Worm (Caenorhabditis elegans) whole organism, L4 larva: ENCODE measurements around the gene C17C3.3.

ENCODE experiments used
- D1046.2 ChIP-seq: fragments of 200-800 bp; sonication (Bioruptor generic); IDR thresholded peaks from 2 replicates; pipeline ENCODE4 v1.3.6; 2022; ENCODE audit warnings: missing genetic modification characterization, missing compliant biosample characterization
- F26F4.8 ChIP-seq: fragments of 200-800 bp; sonication (Bioruptor generic); conservative IDR thresholded peaks from 2 replicates; pipeline ENCODE4 v1.3.6; 2022; ENCODE audit warnings: missing genetic modification characterization, missing compliant biosample characterization
- F37D6.2 ChIP-seq: sonication (generic microtip); optimal IDR thresholded peaks from 2 replicates; lab custom pipeline; 2016; ENCODE audit warnings: mild to moderate bottlenecking, missing genetic modification characterization, missing compliant biosample characterization
- Y105C5A.15 ChIP-seq: fragments of 200-800 bp; sonication (Bioruptor generic); IDR thresholded peaks from 2 replicates; pipeline ENCODE4 v1.3.6; 2022; ENCODE audit warnings: missing genetic modification characterization, missing compliant biosample characterization
- arid-1 ChIP-seq: fragments of 200-800 bp; sonication (Bioruptor generic); conservative IDR thresholded peaks from 2 replicates; pipeline ENCODE4 v1.3.6; 2022; ENCODE audit warnings: missing genetic modification reagents, missing genetic modification characterization, missing compliant biosample characterization
- attf-4 ChIP-seq: sonication (generic microtip); optimal IDR thresholded peaks from 3 replicates; lab custom pipeline; 2017; ENCODE audit warnings: missing biosample characterization, missing genetic modification characterization
- ceh-20 ChIP-seq: fragments of 200-800 bp; sonication (Bioruptor generic); IDR thresholded peaks from 2 replicates; pipeline ENCODE4 v1.3.6; 2022; ENCODE audit warnings: missing genetic modification reagents, missing genetic modification characterization, missing compliant biosample characterization
- ceh-32 ChIP-seq: sonication (generic microtip); optimal IDR thresholded peaks from 2 replicates; lab custom pipeline; 2016; ENCODE audit warnings: mild to moderate bottlenecking, missing genetic modification characterization, missing compliant biosample characterization; ENCODE audit not compliant: poor library complexity
- ceh-62 ChIP-seq: sonication (generic microtip); optimal IDR thresholded peaks from 2 replicates; lab custom pipeline; 2017; ENCODE audit warnings: missing biosample characterization, missing genetic modification characterization
- ces-1 ChIP-seq: fragments of 150-350 bp; sonication (generic microtip); optimal IDR thresholded peaks from 4 replicates; lab custom pipeline; 2014; ENCODE audit warnings: missing biosample characterization, missing genetic modification reagents, missing genetic modification characterization
- ctbp-1 ChIP-seq: fragments of 200-800 bp; sonication (Bioruptor generic); IDR thresholded peaks from 2 replicates; pipeline ENCODE4 v1.3.6; 2022; ENCODE audit warnings: missing genetic modification reagents, missing genetic modification characterization, missing compliant biosample characterization
- daf-16 ChIP-seq, 3 experiments: sonication (generic microtip); optimal IDR thresholded peaks; 2 replicates each; lab custom pipeline; 2016 to 2017; ENCODE audit warnings: missing genetic modification characterization in 3 of 3, missing genetic modification reagents in 3 of 3, mild to moderate bottlenecking in 2 of 3, missing compliant biosample characterization in 2 of 3, missing biosample characterization in 1 of 3, moderate library complexity in 1 of 3
- daf-19 ChIP-seq: fragments of 200-800 bp; sonication (Bioruptor generic); conservative IDR thresholded peaks from 2 replicates; pipeline ENCODE4 v1.3.6; 2022; ENCODE audit warnings: missing genetic modification characterization, missing compliant biosample characterization
- dmd-6 ChIP-seq: fragments of 200-800 bp; sonication (Bioruptor generic); IDR thresholded peaks from 2 replicates; pipeline ENCODE4 v1.3.6; 2022; ENCODE audit warnings: missing genetic modification reagents, missing genetic modification characterization, missing compliant biosample characterization
- dmd-9 ChIP-seq: fragments of 200-800 bp; sonication (Bioruptor generic); IDR thresholded peaks from 2 replicates; pipeline ENCODE4 v1.3.6; 2022; ENCODE audit warnings: missing genetic modification reagents, missing genetic modification characterization, missing compliant biosample characterization
- duxl-1 ChIP-seq: sonication (generic microtip); optimal IDR thresholded peaks from 2 replicates; lab custom pipeline; 2016; ENCODE audit warnings: mild to moderate bottlenecking, missing genetic modification characterization, moderate library complexity, missing compliant biosample characterization; ENCODE audit not compliant: poor library complexity
- dve-1 ChIP-seq: sonication (generic microtip); optimal IDR thresholded peaks from 2 replicates; lab custom pipeline; 2017; ENCODE audit warnings: antibody characterized with exemption, mild to moderate bottlenecking, missing genetic modification characterization, missing compliant biosample characterization; ENCODE audit not compliant: insufficient read depth
- fos-1 ChIP-seq: fragments of 150-350 bp; optimal IDR thresholded peaks from 2 replicates; lab custom pipeline; 2014; ENCODE audit warnings: missing biosample characterization, missing genetic modification characterization
- gei-8 ChIP-seq: fragments of 200-800 bp; sonication (Bioruptor generic); optimal IDR thresholded peaks from 2 replicates; lab custom pipeline; 2018; ENCODE audit warnings: mild to moderate bottlenecking, missing genetic modification characterization, missing compliant biosample characterization
- hlh-30 ChIP-seq: sonication (generic microtip); optimal IDR thresholded peaks from 2 replicates; lab custom pipeline; 2017; ENCODE audit warnings: antibody characterized with exemption, mild to moderate bottlenecking, missing genetic modification characterization, missing compliant biosample characterization; ENCODE audit not compliant: insufficient read depth
- lin-29 ChIP-seq: fragments of 200-800 bp; sonication (Bioruptor generic); IDR thresholded peaks from 2 replicates; pipeline ENCODE4 v1.3.6; 2022; ENCODE audit warnings: missing genetic modification reagents, missing genetic modification characterization, missing compliant biosample characterization
- lin-39 ChIP-seq: fragments of 150-350 bp; optimal IDR thresholded peaks from 2 replicates; lab custom pipeline; 2014; ENCODE audit warnings: missing biosample characterization, missing genetic modification reagents, missing genetic modification characterization
- lir-3 ChIP-seq: sonication (generic microtip); optimal IDR thresholded peaks from 2 replicates; lab custom pipeline; 2016; ENCODE audit warnings: mild to moderate bottlenecking, missing genetic modification characterization, missing compliant biosample characterization
- lsy-2 ChIP-seq, 2 experiments: fragments of 150-350 bp in 1 of 2; sonication (generic microtip) in 1 of 2; optimal IDR thresholded peaks; 2 replicates each; lab custom pipeline; 2014 to 2017; ENCODE audit warnings: missing biosample characterization in 2 of 2, missing genetic modification characterization in 2 of 2
- madf-5 ChIP-seq, 2 experiments: fragments of 200-800 bp; sonication (Bioruptor generic); IDR thresholded peaks; 2 replicates each; pipeline ENCODE4 v1.3.6; 2022; ENCODE audit warnings: missing compliant biosample characterization in 2 of 2, missing genetic modification characterization in 2 of 2
- madf-9 ChIP-seq: fragments of 200-800 bp; sonication (Bioruptor generic); conservative IDR thresholded peaks from 2 replicates; pipeline ENCODE4 v1.3.6; 2022; ENCODE audit warnings: missing genetic modification reagents, missing genetic modification characterization, missing compliant biosample characterization
- mep-1 ChIP-seq: fragments of 150-350 bp; sonication (generic microtip); optimal IDR thresholded peaks from 3 replicates; lab custom pipeline; 2014; ENCODE audit warnings: missing biosample characterization, missing genetic modification characterization
- nhr-111 ChIP-seq: fragments of 200-800 bp; sonication (Bioruptor generic); optimal IDR thresholded peaks from 2 replicates; lab custom pipeline; 2018; ENCODE audit warnings: mild to moderate bottlenecking, missing genetic modification characterization, missing compliant biosample characterization
- nhr-237 ChIP-seq: sonication (generic microtip); optimal IDR thresholded peaks from 2 replicates; lab custom pipeline; 2017; ENCODE audit warnings: missing biosample characterization, missing genetic modification characterization
- nhr-25 ChIP-seq: sonication (generic microtip); optimal IDR thresholded peaks from 2 replicates; lab custom pipeline; 2017; ENCODE audit warnings: missing genetic modification characterization, mild to moderate bottlenecking, missing compliant biosample characterization, antibody characterized with exemption, moderate library complexity, borderline replicate concordance; ENCODE audit not compliant: insufficient read depth
- nhr-28 ChIP-seq: fragments of 150-350 bp; optimal IDR thresholded peaks from 2 replicates; lab custom pipeline; 2014; ENCODE audit warnings: missing biosample characterization, missing genetic modification characterization
- nhr-48 ChIP-seq: sonication (generic microtip); optimal IDR thresholded peaks from 2 replicates; lab custom pipeline; 2016; ENCODE audit warnings: mild to moderate bottlenecking, missing genetic modification characterization, missing compliant biosample characterization
- php-3 ChIP-seq: fragments of 200-800 bp; sonication (Bioruptor generic); IDR thresholded peaks from 2 replicates; pipeline ENCODE4 v1.3.6; 2022; ENCODE audit warnings: missing genetic modification reagents, missing genetic modification characterization, missing compliant biosample characterization
- pqm-1 ChIP-seq: sonication (generic microtip); optimal IDR thresholded peaks from 2 replicates; lab custom pipeline; 2017; ENCODE audit warnings: missing biosample characterization, missing genetic modification characterization
- snpc-4 ChIP-seq: fragments of 150-350 bp; optimal IDR thresholded peaks from 2 replicates; lab custom pipeline; 2014; ENCODE audit warnings: missing biosample characterization, missing genetic modification characterization
- spr-1 ChIP-seq: sonication (generic microtip); optimal IDR thresholded peaks from 2 replicates; lab custom pipeline; 2016; ENCODE audit warnings: mild to moderate bottlenecking, missing genetic modification characterization, missing compliant biosample characterization
- unc-62 ChIP-seq, 3 experiments: fragments of 150-350 bp in 1 of 3; sonication (generic microtip); optimal IDR thresholded peaks in 2 of 3; peaks in 1 of 3; 1 replicate in 1 of 3; 2 replicates in 2 of 3; lab custom pipeline; 2014 to 2017; ENCODE audit warnings: missing biosample characterization in 3 of 3, missing genetic modification characterization in 3 of 3, missing genetic modification reagents in 3 of 3, missing genotype in 1 of 3
- zag-1 ChIP-seq: fragments of 150-350 bp; optimal IDR thresholded peaks from 2 replicates; lab custom pipeline; 2014; ENCODE audit warnings: missing biosample characterization, missing genetic modification characterization
- zfp-2 ChIP-seq: sonication (generic microtip); optimal IDR thresholded peaks from 2 replicates; lab custom pipeline; 2016; ENCODE audit warnings: mild to moderate bottlenecking, missing genetic modification characterization, missing compliant biosample characterization
- zip-2 ChIP-seq: fragments of 150-350 bp; optimal IDR thresholded peaks from 2 replicates; lab custom pipeline; 2014; ENCODE audit warnings: missing biosample characterization, missing genetic modification characterization

The C17C3.3 gene

ce11 chrII:5543476-5544144 is 17.9 kb upstream of the C17C3.3 start (continued):
- TF ChIP-seq lin-29 = peak; percentile 91
- TF ChIP-seq ces-1 = peak; percentile 93
- TF ChIP-seq Y105C5A.15 = peak; percentile 83
- TF ChIP-seq arid-1 = peak; percentile 96
- TF ChIP-seq pqm-1 (tag; lab: Kevin White, UChicago) = peak; percentile 67
- peak; percentile 94 for TF ChIP-seq madf-9 (GFP tag; lab: Robert Waterston, UW)
- no peak for TF ChIP-seq ceh-62 (tag; lab: Kevin White, UChicago)
- TF ChIP-seq ceh-20 (GFP tag; lab: Robert Waterston, UW) = peak; percentile 97
- peak; percentile 92 for TF ChIP-seq zip-2 (tag; lab: Kevin White, UChicago)
- peak; percentile 98 for TF ChIP-seq dmd-9 (GFP tag; lab: Robert Waterston, UW)
- peak; percentile 98 for TF ChIP-seq dmd-6
- peak; percentile 95 for TF ChIP-seq nhr-28 (tag; lab: Kevin White, UChicago)
- peak; percentile 99 for TF ChIP-seq dve-1 (tag; lab: Kevin White, UChicago)
- peak; percentile 94 for TF ChIP-seq hlh-30 (tag; lab: Kevin White, UChicago)
- peak; percentile 95 for TF ChIP-seq gei-8 (GFP tag; lab: Kevin White, UChicago)
- TF ChIP-seq php-3 (GFP tag; lab: Robert Waterston, UW) = peak; percentile 86
- TF ChIP-seq nhr-237 = peak; percentile 65
- peak; percentile 96 for TF ChIP-seq F37D6.2 (tag; lab: Kevin White, UChicago)
- TF ChIP-seq madf-5 (GFP tag; IDR thresholded peaks at IDR 0.05; lab: Robert Waterston, UW) = peak in 1 of 2 experiments; percentile 33; a peak in 1 of 4 replicates
- TF ChIP-seq spr-1 = peak; percentile 97
- TF ChIP-seq nhr-48 (tag; lab: Kevin White, UChicago) = peak; percentile 95
- TF ChIP-seq attf-4 (tag; lab: Kevin White, UChicago) = peak; percentile 63
- TF ChIP-seq fos-1 (tag; lab: Kevin White, UChicago) = peak; percentile 77
- peak; percentile 87 for TF ChIP-seq lir-3
- peak; percentile 89 for TF ChIP-seq ceh-32 (tag; lab: Kevin White, UChicago)
- peak; percentile 95 for TF ChIP-seq daf-19 (GFP tag; lab: Robert Waterston, UW)
- TF ChIP-seq ctbp-1 (GFP tag; lab: Robert Waterston, UW) = peak; percentile 99
- peak; percentile 95 for TF ChIP-seq zag-1 (tag; lab: Kevin White, UChicago)
- TF ChIP-seq daf-16 (GFP tag; optimal IDR thresholded peaks at IDR 0.05; lab: Kevin White, UChicago) = peak; percentile 83 to 90
- peak; percentile 94 for TF ChIP-seq daf-16 (tag; optimal IDR thresholded peaks at IDR 0.05; lab: Kevin White, UChicago)
- peak; percentile 94 to 96 for TF ChIP-seq lsy-2 (tag; optimal IDR thresholded peaks at IDR 0.05; lab: Kevin White, UChicago)
- TF ChIP-seq nhr-25 = peak; percentile 97
- no peak for TF ChIP-seq F26F4.8 (GFP tag; lab: Robert Waterston, UW)
- TF ChIP-seq zfp-2 (tag; lab: Kevin White, UChicago) = peak; percentile 79
- TF ChIP-seq nhr-111 (GFP tag; lab: Kevin White, UChicago) = peak; percentile 97
- TF ChIP-seq mep-1 = peak; percentile 99
- peak; percentile 66 for TF ChIP-seq lin-39 (tag; lab: Kevin White, UChicago)
- TF ChIP-seq duxl-1 (tag; lab: Kevin White, UChicago) = peak; percentile 96
- peak; percentile 93 for TF ChIP-seq D1046.2 (GFP tag; lab: Robert Waterston, UW)
- TF ChIP-seq snpc-4 (tag; lab: Kevin White, UChicago) = peak; percentile 99
- peak in 1 of 2 experiments; percentile 100 for TF ChIP-seq unc-62 (GFP tag; optimal IDR thresholded peaks at IDR 0.05 in 1 of 2; lab: Kevin White, UChicago)
- peak; percentile 94 for TF ChIP-seq unc-62 (tag; optimal IDR thresholded peaks at IDR 0.05; lab: Kevin White, UChicago)
- TF ChIP-seq, all 104 proteins: peak for 98
